Worm (Caenorhabditis elegans) whole organism, L2 larva: ENCODE data around the gene srbc-76.

Source experiments
- F13H6.1 ChIP-seq: sonication (generic microtip); optimal IDR thresholded peaks from 2 replicates; lab custom pipeline; 2016; ENCODE audit warnings: missing genetic modification characterization, missing compliant biosample characterization
- R02D3.7 ChIP-seq: fragments of 150-350 bp; optimal IDR thresholded peaks from 2 replicates; lab custom pipeline; 2014; ENCODE audit warnings: missing biosample characterization, missing genetic modification characterization
- Y55F3AM.14 ChIP-seq: fragments of 200-800 bp; sonication (Bioruptor generic); optimal IDR thresholded peaks from 2 replicates; lab custom pipeline; 2018; ENCODE audit warnings: mild to moderate bottlenecking, missing genetic modification characterization, missing compliant biosample characterization
- ZK546.5 ChIP-seq: sonication (generic microtip); optimal IDR thresholded peaks from 2 replicates; lab custom pipeline; 2017; ENCODE audit warnings: missing biosample characterization, missing genetic modification characterization
- alr-1 ChIP-seq: fragments of 150-350 bp; optimal IDR thresholded peaks from 2 replicates; lab custom pipeline; 2014; ENCODE audit warnings: missing biosample characterization, missing genetic modification characterization
- ama-1 ChIP-seq: fragments of 150-350 bp; optimal IDR thresholded peaks from 2 replicates; lab custom pipeline; 2018; ENCODE audit warnings: inconsistent platforms
- blmp-1 ChIP-seq: sonication (generic microtip); optimal IDR thresholded peaks from 2 replicates; lab custom pipeline; 2017; ENCODE audit warnings: missing genetic modification characterization, mild to moderate bottlenecking, missing compliant biosample characterization, antibody characterized with exemption, moderate library complexity; ENCODE audit not compliant: insufficient read depth
- ceh-16 ChIP-seq: fragments of 150-350 bp; optimal IDR thresholded peaks from 2 replicates; lab custom pipeline; 2014; ENCODE audit warnings: missing biosample characterization, missing genetic modification characterization
- ceh-82 ChIP-seq: fragments of 150-350 bp; optimal IDR thresholded peaks from 2 replicates; lab custom pipeline; 2014; ENCODE audit warnings: missing biosample characterization, missing genetic modification characterization
- crh-2 ChIP-seq: sonication (generic microtip); optimal IDR thresholded peaks from 2 replicates; lab custom pipeline; 2017; ENCODE audit warnings: missing biosample characterization, missing genetic modification characterization
- dmd-4 ChIP-seq: sonication (generic microtip); optimal IDR thresholded peaks from 2 replicates; lab custom pipeline; 2017; ENCODE audit warnings: missing biosample characterization, missing genetic modification characterization
- elt-1 ChIP-seq: fragments of 150-350 bp; optimal IDR thresholded peaks from 2 replicates; lab custom pipeline; 2014; ENCODE audit warnings: missing biosample characterization, missing genetic modification characterization
- fos-1 ChIP-seq: fragments of 150-350 bp; optimal IDR thresholded peaks from 2 replicates; lab custom pipeline; 2014; ENCODE audit warnings: missing biosample characterization, missing genetic modification characterization
- gmeb-1 ChIP-seq: fragments of 150-350 bp; optimal IDR thresholded peaks from 2 replicates; lab custom pipeline; 2014; ENCODE audit warnings: missing biosample characterization, missing genetic modification characterization
- lin-11 ChIP-seq: fragments of 150-350 bp; sonication (generic microtip); optimal IDR thresholded peaks from 2 replicates; lab custom pipeline; 2014; ENCODE audit warnings: missing biosample characterization, missing genetic modification characterization, inconsistent platforms, mixed read lengths
- lin-13 ChIP-seq: fragments of 150-350 bp; optimal IDR thresholded peaks from 2 replicates; lab custom pipeline; 2014; ENCODE audit warnings: missing biosample characterization, missing genetic modification reagents, missing genetic modification characterization
- lin-39 ChIP-seq: fragments of 150-350 bp; optimal IDR thresholded peaks from 2 replicates; lab custom pipeline; 2014; ENCODE audit warnings: missing biosample characterization, missing genetic modification reagents, missing genetic modification characterization
- lsy-2 ChIP-seq, 2 experiments: fragments of 150-350 bp in 1 of 2; sonication (generic microtip) in 1 of 2; optimal IDR thresholded peaks; 2 replicates each; lab custom pipeline; 2014 to 2017; ENCODE audit warnings: missing biosample characterization in 2 of 2, missing genetic modification characterization in 2 of 2
- mbf-1 ChIP-seq: sonication (generic microtip); optimal IDR thresholded peaks from 2 replicates; lab custom pipeline; 2017; ENCODE audit warnings: missing biosample characterization, missing genetic modification characterization
- nhr-11 ChIP-seq: fragments of 150-350 bp; optimal IDR thresholded peaks from 2 replicates; lab custom pipeline; 2014; ENCODE audit warnings: missing biosample characterization, missing genetic modification characterization
- nhr-23 ChIP-seq: fragments of 150-350 bp; optimal IDR thresholded peaks from 2 replicates; lab custom pipeline; 2014; ENCODE audit warnings: missing biosample characterization, missing genetic modification reagents, missing genetic modification characterization
- nhr-237 ChIP-seq: fragments of 150-350 bp; optimal IDR thresholded peaks from 2 replicates; lab custom pipeline; 2014; ENCODE audit warnings: missing biosample characterization, missing genetic modification characterization
- nhr-25 ChIP-seq: fragments of 150-350 bp; sonication (generic microtip); optimal IDR thresholded peaks from 3 replicates; lab custom pipeline; 2014; ENCODE audit warnings: missing biosample characterization, missing genetic modification characterization
- nhr-6 ChIP-seq: fragments of 150-350 bp; optimal IDR thresholded peaks from 2 replicates; lab custom pipeline; 2014; ENCODE audit warnings: missing biosample characterization, missing genetic modification characterization
- peb-1 ChIP-seq: fragments of 150-350 bp; optimal IDR thresholded peaks from 2 replicates; lab custom pipeline; 2014; ENCODE audit warnings: missing biosample characterization, missing genetic modification characterization
- sem-4 ChIP-seq: fragments of 150-350 bp; optimal IDR thresholded peaks from 2 replicates; lab custom pipeline; 2014; ENCODE audit warnings: missing biosample characterization, missing genetic modification reagents, missing genetic modification characterization
- skn-1 ChIP-seq: sonication (generic microtip); optimal IDR thresholded peaks from 2 replicates; lab custom pipeline; 2017; ENCODE audit warnings: missing biosample characterization, missing genetic modification characterization
- sma-9 ChIP-seq, 2 experiments: fragments of 150-350 bp in 1 of 2; sonication (generic microtip) in 1 of 2; optimal IDR thresholded peaks; 2 replicates each; lab custom pipeline; 2014 to 2016; ENCODE audit warnings: missing genetic modification characterization in 2 of 2, mild to moderate bottlenecking in 1 of 2, missing biosample characterization in 1 of 2, missing compliant biosample characterization in 1 of 2, missing genetic modification reagents in 1 of 2, moderate library complexity in 1 of 2
- snpc-4 ChIP-seq: fragments of 150-350 bp; optimal IDR thresholded peaks from 2 replicates; lab custom pipeline; 2014; ENCODE audit warnings: missing biosample characterization, missing genetic modification characterization
- unc-39 ChIP-seq: fragments of 150-350 bp; optimal IDR thresholded peaks from 2 replicates; lab custom pipeline; 2014; ENCODE audit warnings: missing biosample characterization, missing genetic modification characterization
- unc-55 ChIP-seq: fragments of 150-350 bp; sonication (generic microtip); optimal IDR thresholded peaks from 3 replicates; lab custom pipeline; 2014; ENCODE audit warnings: missing biosample characterization, missing genetic modification reagents, missing genetic modification characterization
- unc-62 ChIP-seq: fragments of 150-350 bp; optimal IDR thresholded peaks from 2 replicates; lab custom pipeline; 2014; ENCODE audit warnings: missing biosample characterization, missing genetic modification reagents, missing genetic modification characterization
- zag-1 ChIP-seq: fragments of 150-350 bp; optimal IDR thresholded peaks from 2 replicates; lab custom pipeline; 2014; ENCODE audit warnings: missing biosample characterization, missing genetic modification characterization
- ztf-1 ChIP-seq: fragments of 200-800 bp; sonication (Bioruptor generic); conservative IDR thresholded peaks from 2 replicates; pipeline ENCODE4 v1.3.6; 2022; ENCODE audit warnings: missing genetic modification characterization, missing compliant biosample characterization
- ztf-4 ChIP-seq: fragments of 150-350 bp; optimal IDR thresholded peaks from 2 replicates; lab custom pipeline; 2014; ENCODE audit warnings: missing biosample characterization, missing genetic modification characterization

The srbc-76 gene

ce11 chrV:15281279-15281949 lies 29.2 kb downstream of the srbc-76 start, which contains the start of the genes srw-19 and srx-51:
srw-19 (minus strand) TSS chrV:15281379.
srx-51 (plus strand) TSS chrV:15281899.
- no peak for TF ChIP-seq unc-62 (GFP tag; lab: Kevin White, UChicago)
- no peak for TF ChIP-seq R02D3.7 (tag; lab: Kevin White, UChicago)
- TF ChIP-seq nhr-237, result no peak
- TF ChIP-seq crh-2 (tag; lab: Kevin White, UChicago), result no peak
- no peak for TF ChIP-seq ceh-82 (tag; lab: Kevin White, UChicago)

- TF ChIP-seq peb-1 (tag; lab: Kevin White, UChicago) (no peak), unc-55 (GFP tag; lab: Kevin White, UChicago) (no peak), zag-1 (no peak), sma-9 (GFP tag; optimal IDR thresholded peaks at IDR 0.05; lab: Kevin White, UChicago) (peak; percentile 51), sma-9 (tag; optimal IDR thresholded peaks at IDR 0.05; lab: Kevin White, UChicago) (no peak), gmeb-1 (tag; lab: Kevin White, UChicago) (no peak), elt-1 (tag; lab: Kevin White, UChicago) (no peak)
Measured at ce11 chrV:15285984-15286383, 33.8 kb downstream of the srbc-76 start.

ce11 chrV:15287856-15288255 lies 35.7 kb downstream of the srbc-76 start, which contains the start of gene cyp-34A1:
cyp-34A1 (minus strand) TSS chrV:15287956.
- TF ChIP-seq unc-55 (GFP tag; lab: Kevin White, UChicago), result no peak
- no peak for TF ChIP-seq lsy-2 (tag; optimal IDR thresholded peaks at IDR 0.05; lab: Kevin White, UChicago)
- TF ChIP-seq alr-1, result no peak
- no peak for TF ChIP-seq dmd-4 (tag; lab: Kevin White, UChicago)
- TF ChIP-seq nhr-6 (tag; lab: Kevin White, UChicago), result no peak
- no peak for TF ChIP-seq ztf-4 (tag; lab: Kevin White, UChicago)
- no peak for TF ChIP-seq lin-11 (tag; lab: Kevin White, UChicago)
- no peak for TF ChIP-seq ztf-1 (GFP tag; lab: Robert Waterston, UW)
- no peak for TF ChIP-seq ZK546.5
- TF ChIP-seq nhr-23 (tag; lab: Kevin White, UChicago), result no peak
- TF ChIP-seq fos-1 (tag; lab: Kevin White, UChicago), result no peak
- no peak for TF ChIP-seq Y55F3AM.14 (GFP tag; lab: Kevin White, UChicago)
- TF ChIP-seq elt-1 (tag; lab: Kevin White, UChicago), result no peak
- no peak for TF ChIP-seq blmp-1
- no peak for TF ChIP-seq lin-13 (GFP tag; lab: Kevin White, UChicago)
- no peak for TF ChIP-seq crh-2 (tag; lab: Kevin White, UChicago)

- TF ChIP-seq sem-4 (tag; lab: Kevin White, UChicago), result no peak
- TF ChIP-seq gmeb-1 (tag; lab: Kevin White, UChicago), result no peak
- no peak for TF ChIP-seq R02D3.7 (tag; lab: Kevin White, UChicago)
- TF ChIP-seq F13H6.1, result no peak
- TF ChIP-seq unc-39 (tag; lab: Kevin White, UChicago), result no peak
- no peak for TF ChIP-seq skn-1 (tag; lab: Kevin White, UChicago)
- TF ChIP-seq ama-1 (lab: Kevin White, UChicago), result no peak
- TF ChIP-seq unc-55 (GFP tag; lab: Kevin White, UChicago), result no peak
- no peak for TF ChIP-seq snpc-4
- no peak for TF ChIP-seq dmd-4 (tag; lab: Kevin White, UChicago)
- no peak for TF ChIP-seq ceh-16
- TF ChIP-seq lin-11 (tag; lab: Kevin White, UChicago), result no peak
- no peak for TF ChIP-seq nhr-25 (tag; lab: Kevin White, UChicago)
- no peak for TF ChIP-seq nhr-23 (tag; lab: Kevin White, UChicago)
- TF ChIP-seq lin-39 (tag; lab: Kevin White, UChicago), result no peak
Measured at ce11 chrV:15290995-15291394, 38.8 kb downstream of the srbc-76 start, which contains the start of gene cyp-34A2. cyp-34A2 (minus strand) TSS chrV:15291095.

- TF ChIP-seq nhr-11 (tag; lab: Kevin White, UChicago), result no peak
- no peak for TF ChIP-seq nhr-25 (tag; lab: Kevin White, UChicago)
- no peak for TF ChIP-seq snpc-4
- no peak for TF ChIP-seq ztf-1 (GFP tag; lab: Robert Waterston, UW)
- TF ChIP-seq ama-1 (lab: Kevin White, UChicago), result no peak
- TF ChIP-seq unc-55 (GFP tag; lab: Kevin White, UChicago), result no peak
- no peak for TF ChIP-seq mbf-1
- TF ChIP-seq dmd-4 (tag; lab: Kevin White, UChicago), result no peak
Measured at ce11 chrV:15293865-15294264, 41.7 kb downstream of the srbc-76 start, which contains the start of gene str-96. str-96 (minus strand) TSS chrV:15293965.
